Worm (Caenorhabditis elegans): ENCODE data around the gene ttr-54.

DNA sequence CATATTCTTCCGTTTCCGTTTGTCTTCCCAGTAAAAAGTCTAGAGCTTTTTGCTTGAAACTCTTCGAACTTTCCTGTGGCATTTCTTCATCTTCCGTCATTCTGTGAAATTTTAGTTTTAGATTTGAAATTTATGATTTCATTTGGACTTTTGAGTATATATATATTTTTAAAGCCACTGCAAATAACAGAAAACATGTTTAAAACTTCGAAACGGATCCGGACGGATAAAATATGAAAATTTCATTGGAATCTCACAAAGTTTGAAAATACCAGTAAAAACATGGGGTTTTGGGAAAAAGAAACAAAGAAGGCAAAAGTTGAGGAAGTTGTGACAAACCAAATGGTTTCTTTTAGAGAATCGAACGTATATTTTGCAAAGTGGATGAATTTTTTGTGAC lies 6.6 kb upstream of the ttr-54 start, which contains the start of gene pigs-1:
- no peak for TF ChIP-seq W03F9.2 (tag; optimal IDR thresholded peaks at IDR 0.05)
- no peak for TF ChIP-seq him-1 (tag; optimal IDR thresholded peaks at IDR 0.05)
- TF ChIP-seq dao-5 (tag; optimal IDR thresholded peaks at IDR 0.05), result no peak

Measured in whole organism, L4/young adult.